Worm (Caenorhabditis elegans): ENCODE data around the gene ceh-10.

Gene ceh-10

ce11 chrIII:5794982-5795381, 3.9 kb upstream of the ceh-10 start:
- TF ChIP-seq fkh-6 (tag; optimal IDR thresholded peaks at IDR 0.05), result no peak
- no peak for TF ChIP-seq ztf-16 (tag; optimal IDR thresholded peaks at IDR 0.05)
- TF ChIP-seq ets-4 (tag; optimal IDR thresholded peaks at IDR 0.05), result no peak
- TF ChIP-seq lin-11 (tag; optimal IDR thresholded peaks at IDR 0.05), result no peak
- TF ChIP-seq nhr-11 (tag; optimal IDR thresholded peaks at IDR 0.05), result no peak
- no peak for TF ChIP-seq pat-9 (tag; optimal IDR thresholded peaks at IDR 0.05)
- TF ChIP-seq ahr-1 (tag; optimal IDR thresholded peaks at IDR 0.05), result no peak
- no peak for TF ChIP-seq ceh-2 (tag; optimal IDR thresholded peaks at IDR 0.05)
- no peak for TF ChIP-seq pha-2 (tag; optimal IDR thresholded peaks at IDR 0.05)
- no peak for TF ChIP-seq zip-5 (tag; optimal IDR thresholded peaks at IDR 0.05)

- peak; percentile 20 for TF ChIP-seq rnt-1 (tag; optimal IDR thresholded peaks at IDR 0.05)
- TF ChIP-seq ets-4 (tag; optimal IDR thresholded peaks at IDR 0.05), result peak; percentile 73
- no peak for TF ChIP-seq nfya-1 (tag; optimal IDR thresholded peaks at IDR 0.05)
- TF ChIP-seq ceh-6 (GFP tag; optimal IDR thresholded peaks at IDR 0.05), result no peak
- TF ChIP-seq ztf-16 (tag; optimal IDR thresholded peaks at IDR 0.05), result no peak
- peak; percentile 50 for TF ChIP-seq tbx-2 (tag; optimal IDR thresholded peaks at IDR 0.05)
- TF ChIP-seq ceh-24 (tag; optimal IDR thresholded peaks at IDR 0.05), result no peak
- TF ChIP-seq mec-3 (tag; optimal IDR thresholded peaks at IDR 0.05; ENCODE audit: borderline replicate concordance), result no peak
- no peak for TF ChIP-seq pqm-1 (tag; optimal IDR thresholded peaks at IDR 0.05)
- TF ChIP-seq ceh-2 (tag; optimal IDR thresholded peaks at IDR 0.05), result peak; percentile 33
- no peak for TF ChIP-seq unc-55 (GFP tag; optimal IDR thresholded peaks at IDR 0.05)
- no peak for TF ChIP-seq dmd-4 (tag; optimal IDR thresholded peaks at IDR 0.05; ENCODE audit: borderline replicate concordance)
- no peak for TF ChIP-seq sdc-2 (tag; optimal IDR thresholded peaks at IDR 0.05)
- no peak for TF ChIP-seq fkh-10 (GFP tag; optimal IDR thresholded peaks at IDR 0.05)
- TF ChIP-seq fax-1 (tag; optimal IDR thresholded peaks at IDR 0.05), result no peak
- peak; percentile 55 for TF ChIP-seq C08G9.2 (tag; optimal IDR thresholded peaks at IDR 0.05)
- no peak for TF ChIP-seq Y22D7AL.16 (tag; optimal IDR thresholded peaks at IDR 0.05)
- peak; percentile 43 for TF ChIP-seq ceh-31 (tag; optimal IDR thresholded peaks at IDR 0.05)
- no peak for TF ChIP-seq hlh-13 (GFP tag; optimal IDR thresholded peaks at IDR 0.05)
- TF ChIP-seq lin-11 (tag; optimal IDR thresholded peaks at IDR 0.05), result no peak
- peak; percentile 57 for TF ChIP-seq hlh-30 (tag; optimal IDR thresholded peaks at IDR 0.05; ENCODE audit: insufficient read depth)
- no peak for TF ChIP-seq pros-1 (tag; optimal IDR thresholded peaks at IDR 0.05)
- TF ChIP-seq odd-2 (tag; optimal IDR thresholded peaks at IDR 0.05), result no peak
- no peak for TF ChIP-seq elt-4 (tag; optimal IDR thresholded peaks at IDR 0.05)
- no peak for TF ChIP-seq ceh-9 (tag; optimal IDR thresholded peaks at IDR 0.05)
- TF ChIP-seq zip-5 (tag; optimal IDR thresholded peaks at IDR 0.05), result peak; percentile 9
- no peak for TF ChIP-seq ttx-3 (tag; optimal IDR thresholded peaks at IDR 0.05)
- peak; percentile 65 for TF ChIP-seq tbx-7 (tag; optimal IDR thresholded peaks at IDR 0.05)
These were observed 4.1 kb downstream of the ceh-10 start, which contains the start of the genes polq-1 and him-10 for ce11 chrIII:5802971-5803370. Gene polq-1, minus strand, starts transcription at chrIII:5803160. Gene him-10, plus strand, starts transcription at chrIII:5803260.

ce11 chrIII:5805273-5805672, 6.4 kb downstream of the ceh-10 start, which contains the start of gene R12B2.3:
Gene R12B2.3, plus strand, starts transcription at chrIII:5805573.
- TF ChIP-seq pha-2 (tag; optimal IDR thresholded peaks at IDR 0.05) (no peak), rnt-1 (tag; optimal IDR thresholded peaks at IDR 0.05) (no peak), ref-2 (tag; optimal IDR thresholded peaks at IDR 0.05) (no peak), unc-3 (GFP tag; conservative IDR thresholded peaks at IDR 0.05) (no peak), unc-3 (tag; optimal IDR thresholded peaks at IDR 0.05) (no peak), ceh-18 (tag; optimal IDR thresholded peaks at IDR 0.05) (no peak), C38D4.7 (GFP tag; optimal IDR thresholded peaks at IDR 0.05) (no peak), K02D7.2 (tag; optimal IDR thresholded peaks at IDR 0.05) (no peak)

Measured in whole organism, late embryonic.